Worm (Caenorhabditis elegans): ENCODE data around the gene unc-79.

DNA sequence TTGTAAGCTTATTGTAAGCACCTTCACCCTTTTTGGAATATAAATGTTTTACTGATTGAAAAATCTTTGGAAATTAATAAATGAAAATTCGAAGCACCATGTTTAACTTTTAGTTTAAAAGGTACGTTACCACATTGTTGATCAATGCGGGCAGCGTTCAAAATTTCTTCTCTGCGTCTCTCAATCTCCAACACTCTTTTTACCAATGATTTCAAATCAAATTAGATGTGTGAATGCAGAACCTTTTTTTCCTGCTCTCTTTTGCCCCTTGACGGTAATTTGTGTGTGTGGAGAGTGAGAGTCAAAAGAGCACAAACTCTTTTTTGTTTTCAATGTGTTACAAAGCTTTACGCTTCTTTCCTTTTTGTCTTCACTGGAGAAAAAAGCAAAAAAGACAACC lies 57.5 kb downstream of the unc-79 start:
- TF ChIP-seq W03F9.2 (tag; optimal IDR thresholded peaks at IDR 0.05) (no peak), him-1 (tag; optimal IDR thresholded peaks at IDR 0.05) (no peak)
